Worm (Caenorhabditis elegans) whole organism, mixed stage, embryonic: ENCODE results near the gene H03G16.7.

Source experiments
- ces-1 ChIP-seq: fragments of 150-350 bp; optimal IDR thresholded peaks from 2 replicates; lab custom pipeline; 2014; ENCODE audit warnings: missing biosample characterization, missing genetic modification reagents, missing genetic modification characterization
- cnd-1 ChIP-seq: fragments of 200-800 bp; sonication (Bioruptor generic); optimal IDR thresholded peaks from 2 replicates; lab custom pipeline; 2018; ENCODE audit warnings: mild to moderate bottlenecking, missing genetic modification characterization, missing compliant biosample characterization
- elt-3 ChIP-seq: fragments of 150-350 bp; optimal IDR thresholded peaks from 2 replicates; lab custom pipeline; 2014; ENCODE audit warnings: missing biosample characterization, missing genetic modification characterization
- ham-2 ChIP-seq: fragments of 200-800 bp; sonication (Bioruptor generic); optimal IDR thresholded peaks from 2 replicates; lab custom pipeline; 2018; ENCODE audit warnings: mild to moderate bottlenecking, missing genetic modification characterization, missing compliant biosample characterization
- nhr-12 ChIP-seq: fragments of 150-350 bp; optimal IDR thresholded peaks from 2 replicates; lab custom pipeline; 2014; ENCODE audit warnings: missing biosample characterization, missing genetic modification characterization

ce11 chrX:15079406-15079805, 23.6 kb upstream of the H03G16.7 start:
- TF ChIP-seq ham-2 (no peak), ces-1 (no peak), nhr-12 (tag; lab: Kevin White, UChicago) (no peak), elt-3 (tag; lab: Kevin White, UChicago) (no peak), cnd-1 (tag; lab: Kevin White, UChicago) (no peak)
